Fruit fly (Drosophila melanogaster) whole organism, wandering third instar larva: ENCODE results near the gene CG14300.

Experiments used
- Abd-B ChIP-seq: fragments of >200 bp; optimal IDR thresholded peaks from 2 replicates; lab custom pipeline; 2017; ENCODE audit warnings: missing biosample characterization, missing genetic modification characterization
- CG32264 ChIP-seq: fragments of 200-800 bp; sonication (Bioruptor generic); optimal IDR thresholded peaks from 2 replicates; lab custom pipeline; 2016; ENCODE audit warnings: missing biosample characterization, missing genetic modification characterization
- CG9705 ChIP-seq: fragments of 200-800 bp; sonication (Bioruptor generic); optimal IDR thresholded peaks from 2 replicates; lab custom pipeline; 2018; ENCODE audit warnings: missing biosample characterization, mild to moderate bottlenecking, missing genetic modification characterization
- CrebA ChIP-seq: fragments of 200-800 bp; sonication (Bioruptor generic); optimal IDR thresholded peaks from 2 replicates; lab custom pipeline; 2016; ENCODE audit warnings: missing biosample characterization, mild to moderate bottlenecking, missing genetic modification characterization, borderline replicate concordance
- Dfd ChIP-seq: fragments of >200 bp; optimal IDR thresholded peaks from 2 replicates; lab custom pipeline; 2017; ENCODE audit warnings: missing biosample characterization, missing genetic modification characterization
- Dif ChIP-seq: fragments of 200-275, 200-300 bp; sonication (Bioruptor generic); optimal IDR thresholded peaks from 2 replicates; lab custom pipeline; 2018; ENCODE audit warnings: missing biosample characterization, missing genetic modification characterization; ENCODE audit not compliant: partially characterized antibody
- GATAd ChIP-seq: sonication (Bioruptor generic); optimal IDR thresholded peaks from 2 replicates; lab custom pipeline; 2016; ENCODE audit warnings: missing biosample characterization, missing genetic modification characterization
- HLH106 ChIP-seq: fragments of 200-800 bp; optimal IDR thresholded peaks from 3 replicates; lab custom pipeline; 2019; ENCODE audit warnings: missing biosample characterization, mild to moderate bottlenecking, missing genetic modification characterization, moderate library complexity
- Hnf4 ChIP-seq: fragments of 200-800 bp; sonication (Bioruptor generic); optimal IDR thresholded peaks from 2 replicates; lab custom pipeline; 2016; ENCODE audit warnings: missing biosample characterization, mild to moderate bottlenecking, missing genetic modification characterization
- Hr78 ChIP-seq: fragments of >200 bp; optimal IDR thresholded peaks from 2 replicates; lab custom pipeline; 2017; ENCODE audit warnings: missing biosample characterization, missing genetic modification characterization
- Hr83 ChIP-seq: fragments of 200-300 bp; sonication (Bioruptor generic); optimal IDR thresholded peaks from 2 replicates; lab custom pipeline; 2016; ENCODE audit warnings: missing biosample characterization, mild to moderate bottlenecking, missing genetic modification characterization, moderate library complexity; ENCODE audit not compliant: poor library complexity, severe bottlenecking
- Jra ChIP-seq: sonication (Bioruptor generic); optimal IDR thresholded peaks from 2 replicates; lab custom pipeline; 2016; ENCODE audit warnings: missing biosample characterization, missing genetic modification characterization
- Mio ChIP-seq: sonication (Bioruptor generic); optimal IDR thresholded peaks from 2 replicates; lab custom pipeline; 2016; ENCODE audit warnings: missing biosample characterization, missing genetic modification characterization
- Myc ChIP-seq: fragments of >200 bp; optimal IDR thresholded peaks from 2 replicates; lab custom pipeline; 2017
- N ChIP-seq: fragments of >200 bp; optimal IDR thresholded peaks from 2 replicates; lab custom pipeline; 2018; ENCODE audit warnings: missing biosample characterization, missing external identifiers, missing genetic modification characterization
- OdsH ChIP-seq: fragments of 200-800 bp; sonication (Bioruptor generic); optimal IDR thresholded peaks from 2 replicates; lab custom pipeline; 2016; ENCODE audit warnings: missing biosample characterization, mild to moderate bottlenecking, missing genetic modification characterization
- Rel ChIP-seq, 2 experiments: fragments of 200-800 bp; sonication (Bioruptor generic) in 1 of 2; optimal IDR thresholded peaks; 2 replicates in 1 of 2; 3 replicates in 1 of 2; lab custom pipeline; 2016 to 2019; ENCODE audit warnings: mild to moderate bottlenecking in 2 of 2, missing biosample characterization in 2 of 2, missing genetic modification characterization in 2 of 2, moderate library complexity in 1 of 2
- Sp1 ChIP-seq: fragments of 200-800 bp; sonication (Bioruptor generic); optimal IDR thresholded peaks from 3 replicates; lab custom pipeline; 2019; ENCODE audit warnings: missing biosample characterization, mild to moderate bottlenecking, missing genetic modification characterization, moderate library complexity
- Vsx2 ChIP-seq: fragments of 200-300, 225-300 bp; sonication (Bioruptor generic); optimal IDR thresholded peaks from 2 replicates; lab custom pipeline; 2018; ENCODE audit warnings: missing biosample characterization, missing genetic modification characterization; ENCODE audit not compliant: partially characterized antibody
- br ChIP-seq: fragments of 200-800 bp; sonication (Bioruptor generic); optimal IDR thresholded peaks from 2 replicates; lab custom pipeline; 2016; ENCODE audit warnings: missing biosample characterization, missing genetic modification characterization
- brk ChIP-seq: fragments of 200-800 bp; sonication (Bioruptor generic); optimal IDR thresholded peaks from 2 replicates; lab custom pipeline; 2016; ENCODE audit warnings: missing biosample characterization, mild to moderate bottlenecking, missing genetic modification characterization
- dl ChIP-seq, 2 experiments: fragments of 175-275, 200-275 bp in 1 of 2; fragments of 200-275 bp in 1 of 2; sonication (Bioruptor generic); optimal IDR thresholded peaks; lab custom pipeline; 2018; ENCODE audit warnings: mild to moderate bottlenecking in 2 of 2, missing biosample characterization in 2 of 2, missing genetic modification characterization in 2 of 2, moderate library complexity in 2 of 2; ENCODE audit not compliant: partially characterized antibody in 2 of 2, insufficient read depth in 1 of 2
- dmrt93B ChIP-seq: fragments of 200-800 bp; sonication (Bioruptor generic); optimal IDR thresholded peaks from 2 replicates; lab custom pipeline; 2018; ENCODE audit warnings: missing biosample characterization, mild to moderate bottlenecking, missing genetic modification characterization
- dsf ChIP-seq: sonication (Bioruptor generic); optimal IDR thresholded peaks from 2 replicates; lab custom pipeline; 2016; ENCODE audit warnings: missing biosample characterization, missing genetic modification characterization, borderline replicate concordance
- ey ChIP-seq: fragments of 200-800 bp; sonication (Bioruptor generic); optimal IDR thresholded peaks from 2 replicates; lab custom pipeline; 2016; ENCODE audit warnings: missing biosample characterization, missing genetic modification characterization
- foxo ChIP-seq, 2 experiments: fragments of 200-800 bp; sonication (Bioruptor generic); optimal IDR thresholded peaks; 2 replicates in 1 of 2; 3 replicates in 1 of 2; lab custom pipeline; 2016 to 2017; ENCODE audit warnings: missing biosample characterization in 2 of 2, missing genetic modification characterization in 2 of 2
- fru ChIP-seq: fragments of 200-800 bp; sonication (Bioruptor generic); optimal IDR thresholded peaks from 3 replicates; lab custom pipeline; 2016; ENCODE audit warnings: missing biosample characterization, mild to moderate bottlenecking, missing genetic modification characterization
- h ChIP-seq: fragments of 200-800 bp; sonication (Bioruptor generic); optimal IDR thresholded peaks from 3 replicates; lab custom pipeline; 2016; ENCODE audit warnings: missing biosample characterization, mild to moderate bottlenecking, missing genetic modification characterization
- jim ChIP-seq: fragments of 175-275, 200-325 bp; sonication (Bioruptor generic); optimal IDR thresholded peaks from 2 replicates; lab custom pipeline; 2016; ENCODE audit warnings: missing biosample characterization, mild to moderate bottlenecking, missing genetic modification characterization
- lola ChIP-seq: fragments of >200 bp; optimal IDR thresholded peaks from 2 replicates; lab custom pipeline; 2017; ENCODE audit warnings: missing biosample characterization, missing genetic modification characterization
- pan ChIP-seq: fragments of >200 bp; optimal IDR thresholded peaks from 2 replicates; lab custom pipeline; 2017
- psq ChIP-seq: fragments of 200-800 bp; sonication (Bioruptor generic); optimal IDR thresholded peaks from 3 replicates; lab custom pipeline; 2017; ENCODE audit warnings: missing biosample characterization, mild to moderate bottlenecking, missing genetic modification characterization, moderate library complexity
- rgr ChIP-seq: fragments of 200-800 bp; sonication (Bioruptor generic); optimal IDR thresholded peaks from 3 replicates; lab custom pipeline; 2016; ENCODE audit warnings: missing biosample characterization, mild to moderate bottlenecking, missing genetic modification characterization
- sage ChIP-seq: fragments of 200-800 bp; sonication (Bioruptor generic); optimal IDR thresholded peaks from 2 replicates; lab custom pipeline; 2016; ENCODE audit warnings: missing biosample characterization, mild to moderate bottlenecking, missing genetic modification characterization
- sv ChIP-seq: fragments of 200-800 bp; sonication (Bioruptor generic); optimal IDR thresholded peaks from 3 replicates; lab custom pipeline; 2016; ENCODE audit warnings: missing biosample characterization, missing genetic modification characterization
- tai ChIP-seq: sonication (Bioruptor generic); optimal IDR thresholded peaks from 2 replicates; lab custom pipeline; 2016; ENCODE audit warnings: missing biosample characterization, missing genetic modification characterization
- usp ChIP-seq: fragments of >200 bp; optimal IDR thresholded peaks from 2 replicates; lab custom pipeline; 2017; ENCODE audit warnings: missing biosample characterization, missing genetic modification characterization
- woc ChIP-seq: sonication (Bioruptor generic); optimal IDR thresholded peaks from 2 replicates; lab custom pipeline; 2016; ENCODE audit warnings: missing biosample characterization, mild to moderate bottlenecking, missing genetic modification characterization

The CG14300 gene

DNA sequence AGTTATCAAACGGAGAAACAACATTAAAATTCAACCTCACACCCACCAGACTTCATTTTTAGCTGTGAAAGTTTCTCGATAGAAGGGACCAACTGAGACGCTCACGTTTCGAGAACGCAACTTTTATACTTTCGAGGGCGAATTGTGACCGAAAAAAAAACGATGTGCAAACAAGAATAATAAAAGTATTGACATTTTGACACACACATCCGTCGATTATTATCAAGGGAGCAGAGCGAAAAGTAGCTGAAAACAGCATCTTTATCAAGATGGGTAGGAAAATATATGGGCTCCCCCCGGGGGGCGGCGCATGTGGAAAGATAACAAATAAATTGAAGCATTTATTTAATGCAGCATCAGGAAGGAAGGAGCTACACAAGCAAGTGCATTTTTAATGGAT lies at the start of gene CG14300:
TSS of gene CG14300 (minus strand) at position 101 of the 400 bp plus-strand sequence.
- TF ChIP-seq dsf (GFP tag; lab: Kevin White, UChicago) = no peak
- TF ChIP-seq, all 38 proteins: peak for 0

DNA sequence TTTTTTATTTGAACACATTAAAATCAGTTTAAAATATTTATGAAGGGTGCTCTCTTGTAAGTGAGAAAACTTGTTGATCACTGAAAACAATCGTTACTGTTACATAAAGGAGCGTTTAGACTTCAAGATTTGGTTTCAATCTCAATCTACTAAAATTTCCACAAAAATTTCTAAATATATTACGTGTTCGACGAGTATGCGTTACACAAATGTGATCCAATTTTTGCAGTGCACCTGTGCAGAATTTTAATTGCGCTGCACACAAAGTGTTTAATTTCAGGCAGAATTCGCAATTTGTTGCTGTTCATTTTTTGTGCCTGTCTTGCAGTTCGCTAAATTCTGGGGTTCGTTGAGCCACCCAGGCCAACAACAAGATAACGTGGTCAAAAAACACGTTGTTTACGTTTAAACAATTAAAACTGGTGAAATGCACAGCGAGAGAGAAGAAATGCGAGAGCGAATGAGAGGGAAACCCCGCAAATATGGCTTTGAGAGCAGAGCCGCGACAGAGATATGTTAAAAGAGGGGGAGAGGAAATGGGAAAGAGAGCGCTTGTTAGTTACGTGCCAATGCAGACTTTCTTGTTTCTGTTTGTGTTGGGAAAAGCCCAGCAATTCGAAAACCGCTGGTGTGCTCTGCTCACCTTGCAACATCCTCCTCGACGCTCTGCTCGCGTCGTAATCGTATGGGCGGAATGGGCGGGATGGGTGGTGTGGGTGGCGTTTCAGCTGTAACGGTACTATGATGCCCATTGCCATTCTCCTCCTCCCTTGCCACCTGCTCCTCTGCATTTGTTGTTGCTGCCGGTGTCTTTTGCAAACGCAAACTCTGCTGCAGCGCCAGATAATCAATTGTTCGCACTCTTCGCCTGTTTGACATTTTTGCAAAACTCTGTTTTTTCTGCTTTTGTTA lies 49.1 kb upstream of the CG14300 start:
- TF ChIP-seq dl (GFP tag; optimal IDR thresholded peaks at IDR 0.05; lab: Kevin White, UChicago; ENCODE audit: insufficient read depth in 1 of 2, partially characterized antibody in 2 of 2) (peak; percentile 73), usp (GFP tag; lab: Kevin White, UChicago) (no peak), woc (GFP tag; lab: Kevin White, UChicago) (peak; percentile 47), h (GFP tag; lab: Kevin White, UChicago) (peak; percentile 67), Hnf4 (GFP tag; lab: Kevin White, UChicago) (peak; percentile 62), psq (GFP tag; lab: Kevin White, UChicago) (no peak), Abd-B (GFP tag; lab: Kevin White, UChicago) (no peak), rgr (peak; percentile 82), jim (GFP tag; lab: Kevin White, UChicago) (no peak), Myc (lab: Kevin White, UChicago) (no peak), CG9705 (GFP tag; lab: Kevin White, UChicago) (peak; percentile 16), CG32264 (GFP tag; lab: Kevin White, UChicago) (no peak), br (GFP tag; lab: Kevin White, UChicago) (peak; percentile 81), Rel (GFP tag; optimal IDR thresholded peaks at IDR 0.05; lab: Kevin White, UChicago) (no peak), Rel (tag; optimal IDR thresholded peaks at IDR 0.05; lab: Kevin White, UChicago) (peak; percentile 99), brk (GFP tag; lab: Kevin White, UChicago) (peak; percentile 11), N (GFP tag; lab: Kevin White, UChicago) (peak; percentile 12), CrebA (GFP tag; lab: Kevin White, UChicago) (no peak), foxo (GFP tag; optimal IDR thresholded peaks at IDR 0.05; lab: Kevin White, UChicago) (peak; percentile 26 to 71), ey (peak; percentile 70), Dfd (GFP tag; lab: Kevin White, UChicago) (no peak), Hr78 (no peak), sage (GFP tag; lab: Kevin White, UChicago) (peak; percentile 62), Vsx2 (peak; percentile 52), Sp1 (GFP tag; lab: Kevin White, UChicago) (peak; percentile 51), sv (no peak), tai (no peak), lola (GFP tag; lab: Kevin White, UChicago) (no peak), dsf (GFP tag; lab: Kevin White, UChicago) (peak; percentile 14), OdsH (GFP tag; lab: Kevin White, UChicago) (peak; percentile 62), fru (GFP tag; lab: Kevin White, UChicago) (peak; percentile 73), pan (lab: Kevin White, UChicago) (no peak), HLH106 (tag; lab: Kevin White, UChicago) (peak; percentile 70), Mio (GFP tag; lab: Kevin White, UChicago) (no peak), Dif (peak; percentile 80), Hr83 (GFP tag; lab: Kevin White, UChicago) (no peak), GATAd (GFP tag; lab: Kevin White, UChicago) (no peak), Jra (GFP tag; lab: Kevin White, UChicago) (peak; percentile 24), dmrt93B (GFP tag; lab: Kevin White, UChicago) (peak; percentile 55)
